Worm (Caenorhabditis elegans) whole organism, young adult: ENCODE measurements around the gene skp-1.

ENCODE experiments used
- B0019.2 ChIP-seq: fragments of 200-800 bp; sonication (Bioruptor generic); conservative IDR thresholded peaks from 2 replicates; pipeline ENCODE4 v1.3.6; 2022; ENCODE audit warnings: missing genetic modification reagents, missing genetic modification characterization, missing compliant biosample characterization
- B0035.1 ChIP-seq: sonication (generic microtip); optimal IDR thresholded peaks from 2 replicates; lab custom pipeline; 2016; ENCODE audit warnings: missing genetic modification characterization, mild to moderate bottlenecking, missing compliant biosample characterization, missing genotype, missing genetic modification reagents
- B0261.1 ChIP-seq: sonication (generic microtip); optimal IDR thresholded peaks from 2 replicates; lab custom pipeline; 2016; ENCODE audit warnings: mild to moderate bottlenecking, missing genetic modification characterization, moderate library complexity, missing compliant biosample characterization
- B0336.3 ChIP-seq: fragments of 200-800 bp; sonication (Bioruptor generic); IDR thresholded peaks from 2 replicates; pipeline ENCODE4 v1.3.6; 2022; ENCODE audit warnings: missing genetic modification characterization, missing compliant biosample characterization
- C17E4.6 ChIP-seq: fragments of 200-800 bp; sonication (Bioruptor generic); IDR thresholded peaks from 2 replicates; pipeline ENCODE4 v1.3.6; 2022; ENCODE audit warnings: missing genetic modification reagents, missing genetic modification characterization, missing compliant biosample characterization
- D2030.7 ChIP-seq: fragments of 200-800 bp; sonication (Bioruptor generic); IDR thresholded peaks from 2 replicates; pipeline ENCODE4 v1.3.6; 2022; ENCODE audit warnings: missing genetic modification reagents, missing genetic modification characterization, missing compliant biosample characterization
- F22D6.2 ChIP-seq: sonication (generic microtip); optimal IDR thresholded peaks from 2 replicates; lab custom pipeline; 2016; ENCODE audit warnings: mild to moderate bottlenecking, missing genetic modification characterization, missing compliant biosample characterization
- F23B12.7 ChIP-seq: sonication (generic microtip); optimal IDR thresholded peaks from 2 replicates; lab custom pipeline; 2017; ENCODE audit warnings: missing genetic modification characterization, mild to moderate bottlenecking, missing compliant biosample characterization, antibody characterized with exemption, moderate library complexity; ENCODE audit not compliant: insufficient read depth
- F39B2.1 ChIP-seq: fragments of 200-800 bp; sonication (Bioruptor generic); IDR thresholded peaks from 2 replicates; pipeline ENCODE4 v1.3.6; 2022; ENCODE audit warnings: missing genetic modification reagents, missing genetic modification characterization, missing compliant biosample characterization
- F55B11.4 ChIP-seq: sonication (generic microtip); optimal IDR thresholded peaks from 2 replicates; lab custom pipeline; 2016; ENCODE audit warnings: missing compliant biosample characterization, missing genetic modification characterization, borderline replicate concordance; ENCODE audit not compliant: insufficient read depth
- F57C9.4 ChIP-seq: sonication (generic microtip); optimal IDR thresholded peaks from 2 replicates; lab custom pipeline; 2017; ENCODE audit warnings: mild to moderate bottlenecking, missing genetic modification characterization, missing compliant biosample characterization
- T07F8.4 ChIP-seq: sonication (generic microtip); optimal IDR thresholded peaks from 2 replicates; lab custom pipeline; 2016; ENCODE audit warnings: mild to moderate bottlenecking, missing genetic modification characterization, moderate library complexity, missing compliant biosample characterization
- T26A5.8 ChIP-seq: sonication (generic microtip); optimal IDR thresholded peaks from 2 replicates; lab custom pipeline; 2016; ENCODE audit warnings: missing genetic modification characterization, missing compliant biosample characterization
- Y79H2A.3 ChIP-seq: fragments of 200-800 bp; sonication (Bioruptor generic); conservative IDR thresholded peaks from 2 replicates; pipeline ENCODE4 v1.3.6; 2022; ENCODE audit warnings: missing genetic modification reagents, missing genetic modification characterization, missing compliant biosample characterization
- Y95B8A.8 ChIP-seq: fragments of 200-800 bp; sonication (Bioruptor generic); IDR thresholded peaks from 2 replicates; pipeline ENCODE4 v1.3.6; 2022; ENCODE audit warnings: missing genetic modification reagents, missing genetic modification characterization, missing compliant biosample characterization
- akir-1 ChIP-seq: fragments of 200-800 bp; sonication (Bioruptor generic); optimal IDR thresholded peaks from 2 replicates; lab custom pipeline; 2018; ENCODE audit warnings: mild to moderate bottlenecking, missing genetic modification characterization, moderate library complexity, missing compliant biosample characterization
- ama-1 ChIP-seq, 3 experiments: fragments of 150-350 bp in 1 of 3; sonication (generic microtip) in 2 of 3; optimal IDR thresholded peaks; 2 replicates each; lab custom pipeline; 2014 to 2018; ENCODE audit warnings: missing biosample characterization in 2 of 3, missing genetic modification characterization in 2 of 3, missing genetic modification reagents in 2 of 3
- athp-1 ChIP-seq: sonication (generic microtip); optimal IDR thresholded peaks from 2 replicates; lab custom pipeline; 2017; ENCODE audit warnings: mild to moderate bottlenecking, missing genetic modification characterization, missing compliant biosample characterization
- bed-2 ChIP-seq: fragments of 200-800 bp; sonication (Bioruptor generic); IDR thresholded peaks from 2 replicates; pipeline ENCODE4 v1.3.6; 2022; ENCODE audit warnings: missing genetic modification reagents, missing genetic modification characterization, missing compliant biosample characterization
- ceh-58 ChIP-seq: fragments of 200-800 bp; sonication (Bioruptor generic); IDR thresholded peaks from 2 replicates; pipeline ENCODE4 v1.3.6; 2022; ENCODE audit warnings: missing genetic modification characterization, missing compliant biosample characterization
- chd-7 ChIP-seq: sonication (generic microtip); optimal IDR thresholded peaks from 2 replicates; lab custom pipeline; 2016; ENCODE audit warnings: mild to moderate bottlenecking, missing genetic modification characterization, moderate library complexity, missing compliant biosample characterization
- efl-1 ChIP-seq: fragments of 150-350 bp; optimal IDR thresholded peaks from 2 replicates; lab custom pipeline; 2014; ENCODE audit warnings: missing biosample characterization, missing genetic modification reagents, missing genetic modification characterization
- fkh-3 ChIP-seq: sonication (generic microtip); optimal IDR thresholded peaks from 2 replicates; lab custom pipeline; 2016; ENCODE audit warnings: mild to moderate bottlenecking, missing genetic modification characterization, missing compliant biosample characterization
- gei-17 ChIP-seq: fragments of 200-800 bp; sonication (Bioruptor generic); optimal IDR thresholded peaks from 2 replicates; lab custom pipeline; 2018; ENCODE audit warnings: mild to moderate bottlenecking, missing genetic modification characterization, missing compliant biosample characterization
- hlh-12 ChIP-seq: sonication (generic microtip); optimal IDR thresholded peaks from 2 replicates; lab custom pipeline; 2016; ENCODE audit warnings: missing genetic modification characterization, missing compliant biosample characterization
- hlh-26 ChIP-seq: fragments of 200-800 bp; sonication (Bioruptor generic); conservative IDR thresholded peaks from 2 replicates; pipeline ENCODE4 v1.3.6; 2022; ENCODE audit warnings: missing genetic modification reagents, missing genetic modification characterization, missing compliant biosample characterization
- hmg-1.2 ChIP-seq: fragments of 200-800 bp; sonication (Bioruptor generic); IDR thresholded peaks from 2 replicates; pipeline ENCODE4 v1.3.6; 2022; ENCODE audit warnings: missing genetic modification reagents, missing genetic modification characterization, missing compliant biosample characterization
- hmg-20 ChIP-seq: fragments of 200-800 bp; sonication (Bioruptor generic); IDR thresholded peaks from 2 replicates; pipeline ENCODE4 v1.3.6; 2022; ENCODE audit warnings: missing genetic modification reagents, missing genetic modification characterization, missing compliant biosample characterization
- lin-40 ChIP-seq: sonication (generic microtip); optimal IDR thresholded peaks from 2 replicates; lab custom pipeline; 2016; ENCODE audit warnings: missing genetic modification characterization, mild to moderate bottlenecking, missing compliant biosample characterization, missing genotype, missing genetic modification reagents
- lir-1 ChIP-seq: fragments of 200-800 bp; sonication (Bioruptor generic); conservative IDR thresholded peaks from 2 replicates; pipeline ENCODE4 v1.3.6; 2022; ENCODE audit warnings: missing genetic modification reagents, missing genetic modification characterization, missing compliant biosample characterization
- madf-8 ChIP-seq: fragments of 200-800 bp; sonication (Bioruptor generic); conservative IDR thresholded peaks from 2 replicates; pipeline ENCODE4 v1.3.6; 2022; ENCODE audit warnings: missing genetic modification reagents, missing genetic modification characterization, missing compliant biosample characterization
- mes-4 ChIP-seq: sonication (generic microtip); optimal IDR thresholded peaks from 2 replicates; lab custom pipeline; 2016; ENCODE audit warnings: missing genotype, missing genetic modification characterization, missing compliant biosample characterization
- mxl-1 ChIP-seq: sonication (generic microtip); optimal IDR thresholded peaks from 2 replicates; lab custom pipeline; 2016; ENCODE audit warnings: missing genetic modification characterization, missing compliant biosample characterization
- nfya-2 ChIP-seq: fragments of 200-800 bp; sonication (Bioruptor generic); IDR thresholded peaks from 2 replicates; pipeline ENCODE4 v1.3.6; 2022; ENCODE audit warnings: missing genetic modification reagents, missing genetic modification characterization, missing compliant biosample characterization
- nhr-120 ChIP-seq: fragments of 200-800 bp; sonication (Bioruptor generic); IDR thresholded peaks from 2 replicates; pipeline ENCODE4 v1.3.6; 2022; ENCODE audit warnings: missing genetic modification characterization, missing compliant biosample characterization
- nhr-27 ChIP-seq: fragments of 200-800 bp; sonication (Bioruptor generic); optimal IDR thresholded peaks from 2 replicates; lab custom pipeline; 2018; ENCODE audit warnings: mild to moderate bottlenecking, missing genetic modification characterization, moderate library complexity, missing compliant biosample characterization
- repo-1 ChIP-seq: sonication (generic microtip); optimal IDR thresholded peaks from 2 replicates; lab custom pipeline; 2017; ENCODE audit warnings: mild to moderate bottlenecking, missing genetic modification characterization, missing compliant biosample characterization
- sdz-38 ChIP-seq: sonication (generic microtip); optimal IDR thresholded peaks from 2 replicates; lab custom pipeline; 2016; ENCODE audit warnings: missing genotype, missing genetic modification characterization, missing compliant biosample characterization
- snpc-1.3 ChIP-seq: sonication (generic microtip); optimal IDR thresholded peaks from 2 replicates; lab custom pipeline; 2017; ENCODE audit warnings: missing genetic modification characterization, mild to moderate bottlenecking, missing compliant biosample characterization, antibody characterized with exemption, moderate library complexity, missing genotype, missing genetic modification reagents; ENCODE audit not compliant: insufficient read depth
- snpc-4 ChIP-seq, 5 experiments: fragments of 150-350 bp in 1 of 5; sonication (generic microtip) in 4 of 5; optimal IDR thresholded peaks; 2 replicates each; lab custom pipeline; 2014 to 2018; ENCODE audit warnings: missing genetic modification characterization in 5 of 5, missing biosample characterization in 3 of 5, antibody characterized with exemption in 2 of 5, mild to moderate bottlenecking in 2 of 5, missing compliant biosample characterization in 2 of 5, missing genotype in 2 of 5, moderate library complexity in 2 of 5, missing genetic modification reagents in 1 of 5
- somi-1 ChIP-seq: fragments of 200-800 bp; sonication (Bioruptor generic); optimal IDR thresholded peaks from 2 replicates; lab custom pipeline; 2018; ENCODE audit warnings: mild to moderate bottlenecking, missing genetic modification characterization, missing compliant biosample characterization
- sptf-2 ChIP-seq: fragments of 200-800 bp; sonication (Bioruptor generic); optimal IDR thresholded peaks from 2 replicates; lab custom pipeline; 2018; ENCODE audit warnings: mild to moderate bottlenecking, missing genetic modification characterization, missing compliant biosample characterization
- tbp1 ChIP-seq: fragments of 200-800 bp; sonication (Bioruptor generic); optimal IDR thresholded peaks from 2 replicates; lab custom pipeline; 2018; ENCODE audit warnings: mild to moderate bottlenecking, missing genetic modification characterization, missing compliant biosample characterization
- tbx-9 ChIP-seq: sonication (generic microtip); optimal IDR thresholded peaks from 2 replicates; lab custom pipeline; 2016; ENCODE audit warnings: borderline replicate concordance, missing genetic modification characterization, inconsistent platforms, missing compliant biosample characterization
- zfh-2 ChIP-seq: fragments of 200-800 bp; sonication (Bioruptor generic); conservative IDR thresholded peaks from 2 replicates; pipeline ENCODE4 v1.3.6; 2022; ENCODE audit warnings: missing genetic modification reagents, missing genetic modification characterization, missing compliant biosample characterization
- ztf-28 ChIP-seq: fragments of 200-800 bp; sonication (Bioruptor generic); IDR thresholded peaks from 2 replicates; pipeline ENCODE4 v1.3.6; 2022; ENCODE audit warnings: missing genetic modification reagents, missing genetic modification characterization, missing compliant biosample characterization
- ztf-3 ChIP-seq: fragments of 200-800 bp; sonication (Bioruptor generic); optimal IDR thresholded peaks from 2 replicates; lab custom pipeline; 2018; ENCODE audit warnings: mild to moderate bottlenecking, missing genetic modification characterization, missing compliant biosample characterization
- ztf-6 ChIP-seq: fragments of 200-800 bp; sonication (Bioruptor generic); IDR thresholded peaks from 2 replicates; pipeline ENCODE4 v1.3.6; 2022; ENCODE audit warnings: missing genetic modification reagents, missing genetic modification characterization, missing compliant biosample characterization

Gene skp-1

DNA sequence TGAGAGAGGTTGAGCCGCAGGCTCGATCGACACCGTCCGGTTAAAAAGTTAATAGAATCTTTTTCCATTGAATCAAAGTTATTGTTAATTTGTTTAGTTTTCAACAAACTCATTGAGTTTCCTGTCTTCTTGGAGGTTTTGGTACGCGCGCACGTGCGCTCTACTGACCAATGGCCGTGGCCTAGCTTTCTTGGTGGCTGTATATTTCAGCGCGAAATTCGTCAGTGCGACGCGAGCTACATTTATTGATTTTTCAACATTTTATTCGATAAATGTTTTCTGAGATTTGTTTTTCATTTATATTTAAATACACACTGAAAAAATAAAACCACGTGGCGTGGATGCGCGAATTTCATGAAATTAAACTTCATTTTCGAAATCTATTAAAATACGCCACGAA lies 1.1 kb upstream of the skp-1 start, which contains the start of gene bir-1 (continued):
- TF ChIP-seq B0261.1 (tag; lab: Kevin White, UChicago) (no peak), Y95B8A.8 (GFP tag; lab: Robert Waterston, UW) (peak; percentile 46; the same call in 1 of the 2 replicates), chd-7 (tag; lab: Kevin White, UChicago) (no peak), B0019.2 (no peak), ceh-58 (GFP tag; lab: Robert Waterston, UW) (no peak), T26A5.8 (tag; lab: Kevin White, UChicago) (no peak), fkh-3 (tag; lab: Kevin White, UChicago) (no peak), sptf-2 (GFP tag; lab: Kevin White, UChicago) (no peak), nhr-120 (GFP tag; lab: Robert Waterston, UW) (no peak), hmg-1.2 (GFP tag; lab: Robert Waterston, UW) (peak; percentile 34; the same call in 1 of the 2 replicates), bed-2 (GFP tag; lab: Robert Waterston, UW) (0 out of 2 replicates have a peak, but pooled peaks have one; percentile 61), repo-1 (tag; lab: Kevin White, UChicago) (no peak), C17E4.6 (no peak), hlh-26 (no peak), efl-1 (peak; percentile 75), zfh-2 (GFP tag; lab: Robert Waterston, UW) (0 out of 2 replicates have a peak, but pooled peaks have one; percentile 8), T07F8.4 (tag; lab: Kevin White, UChicago) (no peak), B0035.1 (tag; lab: Kevin White, UChicago) (no peak), madf-8 (peak; percentile 15; the same call in 1 of the 2 replicates), ztf-28 (GFP tag; lab: Robert Waterston, UW) (no peak), nfya-2 (GFP tag; lab: Robert Waterston, UW) (no peak), tbx-9 (no peak), D2030.7 (peak; percentile 66), ztf-3 (no peak), lin-40 (tag; lab: Kevin White, UChicago) (no peak), hlh-12 (no peak), ama-1 (optimal IDR thresholded peaks at IDR 0.05; lab: Kevin White, UChicago) (no peak), ama-1 (GFP tag; optimal IDR thresholded peaks at IDR 0.05; lab: Kevin White, UChicago) (no peak), F39B2.1 (no peak), nhr-27 (tag; lab: Kevin White, UChicago) (no peak), B0336.3 (GFP tag; lab: Robert Waterston, UW) (no peak), gei-17 (GFP tag; lab: Kevin White, UChicago) (no peak), F57C9.4 (no peak), snpc-1.3 (tag; lab: Kevin White, UChicago) (no peak), Y79H2A.3 (GFP tag; lab: Robert Waterston, UW) (no peak), mxl-1 (tag; lab: Kevin White, UChicago) (no peak), hmg-20 (GFP tag; lab: Robert Waterston, UW) (no peak), athp-1 (peak; percentile 52), mes-4 (tag; lab: Kevin White, UChicago) (no peak), F23B12.7 (tag; lab: Kevin White, UChicago) (no peak), F22D6.2 (tag; lab: Kevin White, UChicago) (no peak), somi-1 (GFP tag; lab: Kevin White, UChicago) (no peak), F55B11.4 (tag; lab: Kevin White, UChicago) (no peak), sdz-38 (tag; lab: Kevin White, UChicago) (no peak), akir-1 (GFP tag; lab: Kevin White, UChicago) (no peak), tbp1 (GFP tag; lab: Kevin White, UChicago) (peak; percentile 22), lir-1 (GFP tag; lab: Robert Waterston, UW) (no peak), snpc-4 (GFP tag; optimal IDR thresholded peaks at IDR 0.05; lab: Kevin White, UChicago) (no peak), snpc-4 (tag; optimal IDR thresholded peaks at IDR 0.05; lab: Kevin White, UChicago) (peak in 2 of 4 experiments; percentile 37 to 58), ztf-6 (GFP tag; lab: Robert Waterston, UW) (no peak)
